Worm (Caenorhabditis elegans) whole organism, early embryonic: ENCODE results near the gene clec-174.

Experiments
- F13C5.2 ChIP-seq: sonication (generic microtip); optimal IDR thresholded peaks from 2 replicates; lab custom pipeline; 2017; ENCODE audit warnings: mild to moderate bottlenecking, missing genetic modification characterization, inconsistent platforms, missing compliant biosample characterization
- ama-1 ChIP-seq: fragments of 150-350 bp; optimal IDR thresholded peaks from 2 replicates; lab custom pipeline; 2014
- ceh-13 ChIP-seq: fragments of 200-800 bp; sonication (Bioruptor generic); optimal IDR thresholded peaks from 2 replicates; lab custom pipeline; 2018; ENCODE audit warnings: mild to moderate bottlenecking, missing genetic modification characterization, missing compliant biosample characterization
- ceh-36 ChIP-seq: sonication (generic microtip); optimal IDR thresholded peaks from 2 replicates; lab custom pipeline; 2016; ENCODE audit warnings: missing genetic modification characterization, inconsistent platforms, missing compliant biosample characterization
- flt-1 ChIP-seq: fragments of 200-800 bp; sonication (Bioruptor generic); IDR thresholded peaks from 2 replicates; pipeline ENCODE4 v1.3.6; 2022; ENCODE audit warnings: missing genetic modification characterization, missing compliant biosample characterization
- hmg-4 ChIP-seq: fragments of 200-800 bp; sonication (Bioruptor generic); optimal IDR thresholded peaks from 2 replicates; lab custom pipeline; 2018; ENCODE audit warnings: mild to moderate bottlenecking, missing genetic modification characterization, missing compliant biosample characterization
- hnd-1 ChIP-seq: sonication (generic microtip); optimal IDR thresholded peaks from 2 replicates; lab custom pipeline; 2016; ENCODE audit warnings: missing genetic modification characterization, missing compliant biosample characterization

DNA sequence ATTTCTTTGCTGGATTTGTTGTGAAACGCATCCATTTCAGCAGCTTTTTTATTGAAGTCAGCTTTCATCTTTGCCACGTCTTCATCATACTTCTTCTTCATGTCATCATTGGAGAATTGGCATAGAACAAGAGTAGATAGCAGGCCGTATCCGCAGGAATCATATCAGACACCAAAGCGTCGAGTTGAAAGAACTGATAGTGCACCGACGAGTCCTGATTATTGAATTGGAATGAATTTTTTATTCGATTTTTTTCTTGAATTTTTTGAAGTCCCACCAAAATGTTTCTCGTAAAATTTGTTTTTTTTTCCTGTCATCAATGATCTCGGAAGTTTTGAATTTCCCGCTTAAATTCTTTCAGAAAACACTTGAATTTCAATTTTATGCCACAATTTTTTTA is 35.1 kb downstream of the clec-174 start, which contains the start of gene F56D6.11:
- no peak for TF ChIP-seq ceh-36 (tag; lab: Kevin White, UChicago)
- no peak for TF ChIP-seq ceh-13 (GFP tag; lab: Kevin White, UChicago)
- no peak for TF ChIP-seq hnd-1
- TF ChIP-seq ama-1 (lab: Kevin White, UChicago) = no peak
- no peak for TF ChIP-seq flt-1 (GFP tag; lab: Robert Waterston, UW)
- no peak for TF ChIP-seq F13C5.2
- no peak for TF ChIP-seq hmg-4 (GFP tag; lab: Kevin White, UChicago)
